Fruit fly (Drosophila melanogaster) whole organism, wandering third instar larva: Measurements from ENCODE around the gene CG31093.

ENCODE experiments used
- Dif ChIP-seq: fragments of 200-275, 200-300 bp; sonication (Bioruptor generic); optimal IDR thresholded peaks from 2 replicates; lab custom pipeline; 2018; ENCODE audit warnings: missing biosample characterization, missing genetic modification characterization; ENCODE audit not compliant: partially characterized antibody
- Hr83 ChIP-seq: fragments of 200-300 bp; sonication (Bioruptor generic); optimal IDR thresholded peaks from 2 replicates; lab custom pipeline; 2016; ENCODE audit warnings: missing biosample characterization, mild to moderate bottlenecking, missing genetic modification characterization, moderate library complexity; ENCODE audit not compliant: poor library complexity, severe bottlenecking
- OdsH ChIP-seq: fragments of 200-800 bp; sonication (Bioruptor generic); optimal IDR thresholded peaks from 2 replicates; lab custom pipeline; 2016; ENCODE audit warnings: missing biosample characterization, mild to moderate bottlenecking, missing genetic modification characterization
- Rel ChIP-seq, 2 experiments: fragments of 200-800 bp; sonication (Bioruptor generic) in 1 of 2; optimal IDR thresholded peaks; 2 replicates in 1 of 2; 3 replicates in 1 of 2; lab custom pipeline; 2016 to 2019; ENCODE audit warnings: mild to moderate bottlenecking in 2 of 2, missing biosample characterization in 2 of 2, missing genetic modification characterization in 2 of 2, moderate library complexity in 1 of 2
- Vsx2 ChIP-seq: fragments of 200-300, 225-300 bp; sonication (Bioruptor generic); optimal IDR thresholded peaks from 2 replicates; lab custom pipeline; 2018; ENCODE audit warnings: missing biosample characterization, missing genetic modification characterization; ENCODE audit not compliant: partially characterized antibody
- dl ChIP-seq, 2 experiments: fragments of 175-275, 200-275 bp in 1 of 2; fragments of 200-275 bp in 1 of 2; sonication (Bioruptor generic); optimal IDR thresholded peaks; lab custom pipeline; 2018; ENCODE audit warnings: mild to moderate bottlenecking in 2 of 2, missing biosample characterization in 2 of 2, missing genetic modification characterization in 2 of 2, moderate library complexity in 2 of 2; ENCODE audit not compliant: partially characterized antibody in 2 of 2, insufficient read depth in 1 of 2
- h ChIP-seq: fragments of 200-800 bp; sonication (Bioruptor generic); optimal IDR thresholded peaks from 3 replicates; lab custom pipeline; 2016; ENCODE audit warnings: missing biosample characterization, mild to moderate bottlenecking, missing genetic modification characterization
- lola ChIP-seq: fragments of >200 bp; optimal IDR thresholded peaks from 2 replicates; lab custom pipeline; 2017; ENCODE audit warnings: missing biosample characterization, missing genetic modification characterization
- psq ChIP-seq: fragments of 200-800 bp; sonication (Bioruptor generic); optimal IDR thresholded peaks from 3 replicates; lab custom pipeline; 2017; ENCODE audit warnings: missing biosample characterization, mild to moderate bottlenecking, missing genetic modification characterization, moderate library complexity
- rgr ChIP-seq: fragments of 200-800 bp; sonication (Bioruptor generic); optimal IDR thresholded peaks from 3 replicates; lab custom pipeline; 2016; ENCODE audit warnings: missing biosample characterization, mild to moderate bottlenecking, missing genetic modification characterization
- usp ChIP-seq: fragments of >200 bp; optimal IDR thresholded peaks from 2 replicates; lab custom pipeline; 2017; ENCODE audit warnings: missing biosample characterization, missing genetic modification characterization

- TF ChIP-seq Rel (GFP tag; optimal IDR thresholded peaks at IDR 0.05; lab: Kevin White, UChicago): no peak
- no peak for TF ChIP-seq Rel (tag; optimal IDR thresholded peaks at IDR 0.05; lab: Kevin White, UChicago)
- no peak for TF ChIP-seq lola
- no peak for TF ChIP-seq h (GFP tag; lab: Kevin White, UChicago)
- no peak for TF ChIP-seq Vsx2 (GFP tag; lab: Kevin White, UChicago)
- TF ChIP-seq dl (GFP tag; optimal IDR thresholded peaks at IDR 0.05; lab: Kevin White, UChicago; ENCODE audit: insufficient read depth in 1 of 2, partially characterized antibody in 2 of 2): no peak
- TF ChIP-seq rgr (GFP tag; lab: Kevin White, UChicago): no peak
- no peak for TF ChIP-seq Dif
- no peak for TF ChIP-seq Hr83 (GFP tag; lab: Kevin White, UChicago)
- TF ChIP-seq usp (GFP tag; lab: Kevin White, UChicago): no peak
- no peak for TF ChIP-seq OdsH
- no peak for TF ChIP-seq psq (GFP tag; lab: Kevin White, UChicago)
Measured at dm6 chr3R:25829598-25829997, 39.3 kb upstream of the CG31093 start, which contains the start of gene Mst57Dc.
